Fruit fly (Drosophila melanogaster): ENCODE measurements around the gene CG6333.

dm6 chr3L:17493807-17494404 lies 7.9 kb upstream of the CG6333 start:
- TF ChIP-seq psq (optimal IDR thresholded peaks at IDR 0.05) (no peak), CG8478 (optimal IDR thresholded peaks at IDR 0.05) (no peak), pan (optimal IDR thresholded peaks at IDR 0.05) (no peak), EcR (GFP tag; optimal IDR thresholded peaks at IDR 0.05) (no peak), usp (GFP tag; optimal IDR thresholded peaks at IDR 0.05) (no peak), Dll (optimal IDR thresholded peaks at IDR 0.05) (no peak)

Data from whole organism.